Worm (Caenorhabditis elegans): ENCODE measurements around the gene bli-5.

Gene bli-5

ce11 chrIII:13435570-13435969 is 6.0 kb upstream of the bli-5 start, which contains the start of gene F45G2.8:
Gene F45G2.8 (minus strand): TSS chrIII:13435670.
- TF ChIP-seq ztf-23 (GFP tag; IDR thresholded peaks at IDR 0.05) (no peak), T22C8.4 (GFP tag; IDR thresholded peaks at IDR 0.05) (no peak)

ce11 chrIII:13434404-13434803 is 4.8 kb upstream of the bli-5 start, which contains the start of gene F45G2.7:
Gene F45G2.7 (minus strand): TSS chrIII:13434504.
- TF ChIP-seq cog-1 (tag; optimal IDR thresholded peaks at IDR 0.05) (no peak), flt-1 (GFP tag; IDR thresholded peaks at IDR 0.05) (no peak), ztf-23 (GFP tag; IDR thresholded peaks at IDR 0.05) (no peak), ref-1 (GFP tag; conservative IDR thresholded peaks at IDR 0.05) (no peak), T22C8.4 (GFP tag; IDR thresholded peaks at IDR 0.05) (no peak), klf-2 (GFP tag; conservative IDR thresholded peaks at IDR 0.05) (no peak), med-1 (GFP tag; optimal IDR thresholded peaks at IDR 0.05; ENCODE audit: insufficient read depth) (no peak), tab-1 (GFP tag; IDR thresholded peaks at IDR 0.05) (no peak), ztf-29 (GFP tag; IDR thresholded peaks at IDR 0.05) (no peak)

ce11 chrIII:13430162-13430561 is 594 bp upstream of the bli-5 start, which contains the start of gene trf-1:
Gene trf-1 (plus strand): TSS chrIII:13430462.
- TF ChIP-seq flt-1 (GFP tag; IDR thresholded peaks at IDR 0.05), result no peak
- TF ChIP-seq cog-1 (tag; optimal IDR thresholded peaks at IDR 0.05), result no peak
- no peak for TF ChIP-seq ztf-29 (GFP tag; IDR thresholded peaks at IDR 0.05)
- no peak for TF ChIP-seq tab-1 (GFP tag; IDR thresholded peaks at IDR 0.05)
- TF ChIP-seq T22C8.4 (GFP tag; IDR thresholded peaks at IDR 0.05), result no peak
- TF ChIP-seq ref-1 (GFP tag; conservative IDR thresholded peaks at IDR 0.05), result no peak

ce11 chrIII:13427817-13428216 is 1.8 kb downstream of the bli-5 start:
- TF ChIP-seq med-1 (GFP tag; optimal IDR thresholded peaks at IDR 0.05; ENCODE audit: insufficient read depth), result no peak
- no peak for TF ChIP-seq tab-1 (GFP tag; IDR thresholded peaks at IDR 0.05)

- TF ChIP-seq T22C8.4 (GFP tag; IDR thresholded peaks at IDR 0.05), result no peak
- no peak for TF ChIP-seq ref-1 (GFP tag; conservative IDR thresholded peaks at IDR 0.05)
- no peak for TF ChIP-seq ztf-29 (GFP tag; IDR thresholded peaks at IDR 0.05)
- no peak for TF ChIP-seq flt-1 (GFP tag; IDR thresholded peaks at IDR 0.05)
- TF ChIP-seq cog-1 (tag; optimal IDR thresholded peaks at IDR 0.05), result no peak
Measured at ce11 chrIII:13426036-13426435, 3.5 kb downstream of the bli-5 start, which contains the start of gene cope-1. Gene cope-1 (plus strand): TSS chrIII:13426264.

- no peak for TF ChIP-seq ref-1 (GFP tag; conservative IDR thresholded peaks at IDR 0.05)
- no peak for TF ChIP-seq tab-1 (GFP tag; IDR thresholded peaks at IDR 0.05)
- TF ChIP-seq ztf-23 (GFP tag; IDR thresholded peaks at IDR 0.05), result no peak
- no peak for TF ChIP-seq cog-1 (tag; optimal IDR thresholded peaks at IDR 0.05)
- TF ChIP-seq klf-2 (GFP tag; conservative IDR thresholded peaks at IDR 0.05), result no peak
- TF ChIP-seq med-1 (GFP tag; optimal IDR thresholded peaks at IDR 0.05; ENCODE audit: insufficient read depth), result no peak
- no peak for TF ChIP-seq ztf-29 (GFP tag; IDR thresholded peaks at IDR 0.05)
- TF ChIP-seq T22C8.4 (GFP tag; IDR thresholded peaks at IDR 0.05), result no peak
- no peak for TF ChIP-seq flt-1 (GFP tag; IDR thresholded peaks at IDR 0.05)
Measured at ce11 chrIII:13423414-13423813, 6.2 kb downstream of the bli-5 start, which contains the start of gene exo-1. Gene exo-1 (plus strand): TSS chrIII:13423514.

ce11 chrIII:13418975-13419374 is 10.6 kb downstream of the bli-5 start:
- TF ChIP-seq ztf-29 (GFP tag; IDR thresholded peaks at IDR 0.05) (no peak), flt-1 (GFP tag; IDR thresholded peaks at IDR 0.05) (no peak)

- TF ChIP-seq klf-2 (GFP tag; conservative IDR thresholded peaks at IDR 0.05) (no peak), T22C8.4 (GFP tag; IDR thresholded peaks at IDR 0.05) (no peak), med-1 (GFP tag; optimal IDR thresholded peaks at IDR 0.05; ENCODE audit: insufficient read depth) (no peak), cog-1 (tag; optimal IDR thresholded peaks at IDR 0.05) (no peak), ztf-29 (GFP tag; IDR thresholded peaks at IDR 0.05) (no peak), tab-1 (GFP tag; IDR thresholded peaks at IDR 0.05) (no peak), ztf-23 (GFP tag; IDR thresholded peaks at IDR 0.05) (no peak), ref-1 (GFP tag; conservative IDR thresholded peaks at IDR 0.05) (no peak), flt-1 (GFP tag; IDR thresholded peaks at IDR 0.05) (no peak)
Measured at ce11 chrIII:13411202-13411601, 18.4 kb downstream of the bli-5 start.

ce11 chrIII:13409498-13409897 is 20.1 kb downstream of the bli-5 start, which contains the start of gene myo-6:
Gene myo-6 (plus strand): TSS chrIII:13409798.
- TF ChIP-seq tab-1 (GFP tag; IDR thresholded peaks at IDR 0.05) (no peak), flt-1 (GFP tag; IDR thresholded peaks at IDR 0.05) (no peak), med-1 (GFP tag; optimal IDR thresholded peaks at IDR 0.05; ENCODE audit: insufficient read depth) (no peak), cog-1 (tag; optimal IDR thresholded peaks at IDR 0.05) (no peak)

ce11 chrIII:13405504-13405903 is 24.1 kb downstream of the bli-5 start, which contains the start of gene nas-1:
Gene nas-1 (plus strand): TSS chrIII:13405804.
- TF ChIP-seq tab-1 (GFP tag; IDR thresholded peaks at IDR 0.05) (no peak), ztf-23 (GFP tag; IDR thresholded peaks at IDR 0.05) (no peak), ref-1 (GFP tag; conservative IDR thresholded peaks at IDR 0.05) (no peak), T22C8.4 (GFP tag; IDR thresholded peaks at IDR 0.05) (no peak), flt-1 (GFP tag; IDR thresholded peaks at IDR 0.05) (no peak), cog-1 (tag; optimal IDR thresholded peaks at IDR 0.05) (no peak)

ce11 chrIII:13404418-13404817 is 25.1 kb downstream of the bli-5 start, which contains the start of gene ttr-52:
Gene ttr-52 (plus strand): TSS chrIII:13404718.
- TF ChIP-seq flt-1 (GFP tag; IDR thresholded peaks at IDR 0.05), result no peak
- no peak for TF ChIP-seq ref-1 (GFP tag; conservative IDR thresholded peaks at IDR 0.05)
